Fruit fly (Drosophila melanogaster): ENCODE measurements around the gene CG13284.

The CG13284 gene

dm6 chr2L:16839665-16840064 lies 8.9 kb downstream of the CG13284 start (continued):
- TF ChIP-seq Ssrp (tag; optimal IDR thresholded peaks at IDR 0.05) = no peak

- TF ChIP-seq HLH3B (GFP tag; IDR thresholded peaks at IDR 0.05) = no peak
- TF ChIP-seq nom (GFP tag; optimal IDR thresholded peaks at IDR 0.05) = no peak
- TF ChIP-seq bbx (GFP tag; IDR thresholded peaks at IDR 0.05; ENCODE audit: partially characterized antibody) = no peak
- TF ChIP-seq CG12299 (tag; optimal IDR thresholded peaks at IDR 0.05) = no peak
- no peak for TF ChIP-seq CG2889 (GFP tag; IDR thresholded peaks at IDR 0.05)
- no peak for TF ChIP-seq CG18262 (tag; optimal IDR thresholded peaks at IDR 0.05)
- no peak for TF ChIP-seq CG43689 (GFP tag; IDR thresholded peaks at IDR 0.05)
- TF ChIP-seq CG12391 (tag; optimal IDR thresholded peaks at IDR 0.05) = no peak
- no peak for TF ChIP-seq stc (GFP tag; IDR thresholded peaks at IDR 0.05)
- TF ChIP-seq CG18011 (GFP tag; optimal IDR thresholded peaks at IDR 0.05) = no peak
- TF ChIP-seq trem (tag; optimal IDR thresholded peaks at IDR 0.05) = no peak
- no peak for TF ChIP-seq CG6683 (GFP tag; optimal IDR thresholded peaks at IDR 0.05)
Observed at dm6 chr2L:16837672-16838071, 10.8 kb downstream of the CG13284 start, which contains the start of the genes SclA and SclB. Gene SclA, plus strand, starts transcription at chr2L:16837972. Gene SclB, plus strand, starts transcription at chr2L:16837972.

- no peak for TF ChIP-seq zfh1 (GFP tag; IDR thresholded peaks at IDR 0.05)
- TF ChIP-seq CG18599 (GFP tag; optimal IDR thresholded peaks at IDR 0.05) = no peak
- TF ChIP-seq Pdp1 (GFP tag; optimal IDR thresholded peaks at IDR 0.05) = peak in 1 of 2 experiments; percentile 5
Observed at dm6 chr2L:16837158-16837557, 11.4 kb downstream of the CG13284 start, which contains the start of gene Nepl9. Gene Nepl9, minus strand, starts transcription at chr2L:16837258.

DNA sequence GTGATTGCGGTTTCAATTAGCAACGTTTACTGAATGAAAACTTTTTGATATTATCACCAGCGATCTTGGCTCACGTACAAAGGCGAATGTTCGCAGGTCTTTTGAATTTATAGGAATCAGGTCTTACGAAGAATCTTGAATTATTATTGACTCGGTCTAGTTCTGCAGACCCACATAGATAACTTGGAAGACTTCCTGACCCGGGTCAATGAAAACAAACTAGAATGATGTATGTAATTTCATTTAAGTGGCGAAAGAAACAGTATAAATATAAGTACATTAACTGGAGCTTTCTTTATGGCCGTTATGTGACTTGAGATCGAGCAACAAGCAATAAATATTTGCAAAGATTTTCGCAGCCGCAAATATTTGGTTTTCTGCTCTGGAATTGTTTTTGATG lies 14.1 kb downstream of the CG13284 start, which contains the start of gene CG13282:
TSS of gene CG13282 (minus strand) at position 101 of the 400 bp plus-strand sequence.
- TF ChIP-seq scrt (GFP tag; optimal IDR thresholded peaks at IDR 0.05) (no peak), CG13775 (GFP tag; optimal IDR thresholded peaks at IDR 0.05) (no peak), al (GFP tag; IDR thresholded peaks at IDR 0.05) (no peak), Rfx (GFP tag; IDR thresholded peaks at IDR 0.05) (no peak), CG10654 (GFP tag; optimal IDR thresholded peaks at IDR 0.05) (no peak), sob (GFP tag; IDR thresholded peaks at IDR 0.05) (no peak), slbo (GFP tag; IDR thresholded peaks at IDR 0.05) (no peak), Scr (GFP tag; IDR thresholded peaks at IDR 0.05; ENCODE audit: partially characterized antibody) (no peak), inv (GFP tag; IDR thresholded peaks at IDR 0.05; ENCODE audit: partially characterized antibody) (no peak), chinmo (GFP tag; IDR thresholded peaks at IDR 0.05; ENCODE audit: partially characterized antibody) (no peak), peb (GFP tag; IDR thresholded peaks at IDR 0.05) (no peak)

dm6 chr2L:16826872-16827506 lies 21.5 kb downstream of the CG13284 start, which contains the start of gene AspRS-m:
Gene AspRS-m, plus strand, starts transcription at chr2L:16827078.
- TF ChIP-seq pho (GFP tag; optimal IDR thresholded peaks at IDR 0.05) = peak; percentile 25
- TF ChIP-seq unc-4 (GFP tag; IDR thresholded peaks at IDR 0.05; ENCODE audit: partially characterized antibody) = peak; percentile 80
- no peak for TF ChIP-seq CG31224 (GFP tag; IDR thresholded peaks at IDR 0.05)
- TF ChIP-seq CG33213 (GFP tag; optimal IDR thresholded peaks at IDR 0.05) = peak; percentile 5
- peak; percentile 59 for TF ChIP-seq nmo (GFP tag; optimal IDR thresholded peaks at IDR 0.05)
- peak; percentile 88 for TF ChIP-seq inv (GFP tag; IDR thresholded peaks at IDR 0.05; ENCODE audit: partially characterized antibody)
- TF ChIP-seq sob (GFP tag; IDR thresholded peaks at IDR 0.05) = peak; percentile 38; the same call in 1 of the 2 replicates
- no peak for TF ChIP-seq CG3838 (GFP tag; optimal IDR thresholded peaks at IDR 0.05)
- TF ChIP-seq YL-1 (GFP tag; optimal IDR thresholded peaks at IDR 0.05) = peak; percentile 73
- 0 out of 2 replicates have a peak, but pooled peaks have one; percentile 14 for TF ChIP-seq CG6272 (GFP tag; IDR thresholded peaks at IDR 0.05)
- TF ChIP-seq CG32772 (GFP tag; IDR thresholded peaks at IDR 0.05) = peak; percentile 62; the same call in 1 of the 2 replicates
- TF ChIP-seq gsb (GFP tag; IDR thresholded peaks at IDR 0.05) = no peak
- no peak for TF ChIP-seq CG12071 (GFP tag; optimal IDR thresholded peaks at IDR 0.05)
- no peak for TF ChIP-seq CG17328 (GFP tag; IDR thresholded peaks at IDR 0.05)
- peak; percentile 89 for TF ChIP-seq Dll (GFP tag; IDR thresholded peaks at IDR 0.05; ENCODE audit: partially characterized antibody)
- peak; percentile 31; the same call in 1 of the 2 replicates for TF ChIP-seq sisA (GFP tag; IDR thresholded peaks at IDR 0.05)
- TF ChIP-seq mirr (GFP tag; optimal IDR thresholded peaks at IDR 0.05) = no peak
- peak; percentile 59 for TF ChIP-seq CG9797 (GFP tag; optimal IDR thresholded peaks at IDR 0.05)
